Worm (Caenorhabditis elegans): Measurements from ENCODE around the gene srg-48.

The srg-48 gene

ce11 chrIV:7043430-7043829 is 28.8 kb upstream of the srg-48 start (continued):
- TF ChIP-seq lin-40 (tag; optimal IDR thresholded peaks at IDR 0.05) (no peak), F57C9.4 (tag; optimal IDR thresholded peaks at IDR 0.05) (peak; percentile 3), rcor-1 (GFP tag; IDR thresholded peaks at IDR 0.05) (peak; percentile 82), mes-4 (tag; optimal IDR thresholded peaks at IDR 0.05) (peak; percentile 27), hmg-1.2 (GFP tag; IDR thresholded peaks at IDR 0.05) (peak; percentile 39; the same call in 1 of the 2 replicates), chd-7 (tag; optimal IDR thresholded peaks at IDR 0.05) (peak; percentile 72), C06A6.2 (GFP tag; conservative IDR thresholded peaks at IDR 0.05) (no peak), ceh-58 (GFP tag; IDR thresholded peaks at IDR 0.05) (peak; percentile 79; the same call in 1 of the 2 replicates), aptf-3 (GFP tag; IDR thresholded peaks at IDR 0.05) (no peak), dpff-1 (tag; optimal IDR thresholded peaks at IDR 0.05) (no peak), somi-1 (GFP tag; optimal IDR thresholded peaks at IDR 0.05) (no peak), let-607 (tag; optimal IDR thresholded peaks at IDR 0.05) (no peak), atf-7 (tag; optimal IDR thresholded peaks at IDR 0.05) (peak; percentile 39), F55B11.4 (tag; optimal IDR thresholded peaks at IDR 0.05; ENCODE audit: borderline replicate concordance, insufficient read depth) (no peak), ekl-4 (GFP tag; IDR thresholded peaks at IDR 0.05) (peak; percentile 91), dox-1 (GFP tag; IDR thresholded peaks at IDR 0.05) (no peak), Y67H2A.10 (GFP tag; conservative IDR thresholded peaks at IDR 0.05) (no peak), mcd-1 (GFP tag; IDR thresholded peaks at IDR 0.05) (no peak), zim-3 (tag; optimal IDR thresholded peaks at IDR 0.05) (no peak), snpc-4 (GFP tag; optimal IDR thresholded peaks at IDR 0.05) (no peak), snpc-4 (tag; optimal IDR thresholded peaks at IDR 0.05) (peak in 3 of 4 experiments; percentile 32 to 74 (median 40)), let-526 (GFP tag; IDR thresholded peaks at IDR 0.05) (no peak), hlh-26 (GFP tag; conservative IDR thresholded peaks at IDR 0.05) (no peak), unc-130 (GFP tag; optimal IDR thresholded peaks at IDR 0.05) (peak; percentile 92), ztf-22 (GFP tag; optimal IDR thresholded peaks at IDR 0.05) (no peak), mel-28 (tag; optimal IDR thresholded peaks at IDR 0.05; ENCODE audit: borderline replicate concordance) (no peak), F37B4.10 (GFP tag; IDR thresholded peaks at IDR 0.05) (no peak), tbp1 (GFP tag; optimal IDR thresholded peaks at IDR 0.05) (peak; percentile 35), nhr-80 (tag; optimal IDR thresholded peaks at IDR 0.05) (no peak), tlf-1 (GFP tag; optimal IDR thresholded peaks at IDR 0.05) (peak; percentile 42), madf-6 (GFP tag; IDR thresholded peaks at IDR 0.05) (peak; percentile 90), Y79H2A.3 (GFP tag; conservative IDR thresholded peaks at IDR 0.05) (peak; percentile 58; the same call in 1 of the 2 replicates), nhr-90 (tag; optimal IDR thresholded peaks at IDR 0.05) (no peak), lin-54 (GFP tag; optimal IDR thresholded peaks at IDR 0.05) (peak; percentile 74), ets-4 (GFP tag; optimal IDR thresholded peaks at IDR 0.05) (no peak), efl-1 (GFP tag; optimal IDR thresholded peaks at IDR 0.05) (peak; percentile 34)

- TF ChIP-seq fkh-3 (tag; optimal IDR thresholded peaks at IDR 0.05) (no peak), Y53G8AR.9 (GFP tag; conservative IDR thresholded peaks at IDR 0.05) (no peak), let-607 (tag; optimal IDR thresholded peaks at IDR 0.05) (peak in 1 of 2 experiments; percentile 1), nfyb-1 (GFP tag; IDR thresholded peaks at IDR 0.05) (0 out of 2 replicates have a peak, but pooled peaks have one; percentile 50), xnd-1 (tag; optimal IDR thresholded peaks at IDR 0.05) (no peak), Y79H2A.3 (GFP tag; conservative IDR thresholded peaks at IDR 0.05) (no peak), nfya-1 (tag; optimal IDR thresholded peaks at IDR 0.05; ENCODE audit: borderline replicate concordance, insufficient read depth) (no peak), ztf-6 (GFP tag; IDR thresholded peaks at IDR 0.05) (no peak), attf-6 (GFP tag; IDR thresholded peaks at IDR 0.05) (no peak), F10E7.11 (tag; optimal IDR thresholded peaks at IDR 0.05) (no peak), hsf-1 (GFP tag; IDR thresholded peaks at IDR 0.05) (no peak), ceh-91 (GFP tag; IDR thresholded peaks at IDR 0.05) (0 out of 2 replicates have a peak, but pooled peaks have one; percentile 24), egrh-3 (GFP tag; IDR thresholded peaks at IDR 0.05) (no peak), sptf-2 (GFP tag; optimal IDR thresholded peaks at IDR 0.05) (no peak), akir-1 (GFP tag; optimal IDR thresholded peaks at IDR 0.05) (no peak), hmg-20 (GFP tag; IDR thresholded peaks at IDR 0.05) (no peak)
These were observed 27.6 kb upstream of the srg-48 start, which contains the start of gene tin-9.1 for ce11 chrIV:7044552-7045139. TSS of gene tin-9.1 (minus strand) at chrIV:7044602.

Data from whole organism, young adult.